Fruit fly (Drosophila melanogaster) whole organism, prepupa: ENCODE results near the gene Sys1.

Experiments used
- CG8319 ChIP-seq: fragments of 200-800 bp; sonication (Bioruptor generic); optimal IDR thresholded peaks from 3 replicates; lab custom pipeline; 2016; ENCODE audit warnings: missing biosample characterization, missing genetic modification characterization
- Hr4 ChIP-seq: fragments of 200-800 bp; sonication (Bioruptor generic); optimal IDR thresholded peaks from 3 replicates; lab custom pipeline; 2016; ENCODE audit warnings: missing biosample characterization, missing genetic modification characterization
- fd85E ChIP-seq: fragments of 200-800 bp; sonication (Bioruptor generic); optimal IDR thresholded peaks from 3 replicates; lab custom pipeline; 2016; ENCODE audit warnings: missing biosample characterization, missing genetic modification characterization

DNA sequence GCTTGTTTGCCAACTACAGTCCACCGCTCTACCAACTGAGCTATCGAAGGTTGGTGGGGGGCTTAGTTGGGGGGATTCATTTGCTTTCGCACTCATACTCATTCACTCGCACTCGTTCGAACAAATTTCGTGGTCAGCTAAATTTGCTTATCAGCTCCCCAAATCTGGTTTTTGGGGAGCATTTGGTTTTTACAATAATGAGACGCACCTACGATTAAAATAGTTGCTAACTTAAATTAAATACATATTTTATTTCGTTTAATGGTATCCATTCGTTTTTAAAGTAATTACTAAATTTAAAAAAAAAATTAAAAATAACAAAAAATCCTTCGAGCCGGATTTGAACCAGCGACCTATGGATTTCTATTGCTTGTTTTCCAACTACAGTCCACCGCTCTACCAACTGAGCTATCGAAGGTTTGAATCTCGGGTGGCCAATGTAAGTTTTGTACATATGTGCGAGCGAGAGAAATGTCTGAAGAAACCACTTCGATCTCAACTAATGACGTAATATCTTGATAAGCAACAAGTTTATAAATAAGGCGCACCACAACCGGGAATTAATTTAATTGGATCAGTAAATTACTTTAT lies 10.2 kb upstream of the Sys1 start:
- TF ChIP-seq Hr4 (no peak), fd85E (GFP tag; lab: Kevin White, UChicago) (no peak), CG8319 (GFP tag; lab: Kevin White, UChicago) (no peak)
